Worm (Caenorhabditis elegans) whole organism, L4 larva: ENCODE results near the gene srw-143.
"Not testable (repeated sequence)": the region's sequence is repeated elsewhere in the genome, so short reads cannot be mapped to it uniquely, and the experiment has no call there.

ENCODE experiments used
- F37D6.2 ChIP-seq: sonication (generic microtip); optimal IDR thresholded peaks from 2 replicates; lab custom pipeline; 2016; ENCODE audit warnings: mild to moderate bottlenecking, missing genetic modification characterization, missing compliant biosample characterization
- R02D3.7 ChIP-seq: fragments of 150-350 bp; sonication (generic microtip); optimal IDR thresholded peaks from 3 replicates; lab custom pipeline; 2014; ENCODE audit warnings: missing biosample characterization, missing genetic modification characterization
- Y75B8A.6 ChIP-seq: fragments of 200-800 bp; sonication (Bioruptor generic); IDR thresholded peaks from 2 replicates; pipeline ENCODE4 v1.3.6; 2022; ENCODE audit warnings: missing genetic modification reagents, missing genetic modification characterization, missing compliant biosample characterization
- ZK546.5 ChIP-seq, 2 experiments: sonication (generic microtip); optimal IDR thresholded peaks; 2 replicates each; lab custom pipeline; 2017; ENCODE audit warnings: missing biosample characterization in 2 of 2, missing genetic modification characterization in 2 of 2
- aha-1 ChIP-seq: fragments of 150-350 bp; peaks from one replicate; lab custom pipeline; 2014; ENCODE audit warnings: missing biosample characterization, missing genetic modification characterization
- ceh-20 ChIP-seq: fragments of 200-800 bp; sonication (Bioruptor generic); IDR thresholded peaks from 2 replicates; pipeline ENCODE4 v1.3.6; 2022; ENCODE audit warnings: missing genetic modification reagents, missing genetic modification characterization, missing compliant biosample characterization
- ceh-44 ChIP-seq: fragments of 200-800 bp; sonication (Bioruptor generic); IDR thresholded peaks from 2 replicates; pipeline ENCODE4 v1.3.6; 2022; ENCODE audit warnings: missing genetic modification reagents, missing genetic modification characterization, missing compliant biosample characterization
- ces-1 ChIP-seq: fragments of 150-350 bp; sonication (generic microtip); optimal IDR thresholded peaks from 4 replicates; lab custom pipeline; 2014; ENCODE audit warnings: missing biosample characterization, missing genetic modification reagents, missing genetic modification characterization
- duxl-1 ChIP-seq: sonication (generic microtip); optimal IDR thresholded peaks from 2 replicates; lab custom pipeline; 2016; ENCODE audit warnings: mild to moderate bottlenecking, missing genetic modification characterization, moderate library complexity, missing compliant biosample characterization; ENCODE audit not compliant: poor library complexity
- fos-1 ChIP-seq: fragments of 150-350 bp; optimal IDR thresholded peaks from 2 replicates; lab custom pipeline; 2014; ENCODE audit warnings: missing biosample characterization, missing genetic modification characterization
- hmg-1.1 ChIP-seq: fragments of 200-800 bp; sonication (Bioruptor generic); IDR thresholded peaks from 2 replicates; pipeline ENCODE4 v1.3.6; 2022; ENCODE audit warnings: missing genetic modification reagents, missing genetic modification characterization, missing compliant biosample characterization
- lim-7 ChIP-seq: fragments of 200-800 bp; sonication (Bioruptor generic); IDR thresholded peaks from 2 replicates; pipeline ENCODE4 v1.3.6; 2022; ENCODE audit warnings: missing genetic modification characterization, missing compliant biosample characterization
- lin-13 ChIP-seq: fragments of 150-350 bp; optimal IDR thresholded peaks from 2 replicates; lab custom pipeline; 2014; ENCODE audit warnings: missing biosample characterization, missing genetic modification reagents, missing genetic modification characterization
- lin-29 ChIP-seq: fragments of 200-800 bp; sonication (Bioruptor generic); IDR thresholded peaks from 2 replicates; pipeline ENCODE4 v1.3.6; 2022; ENCODE audit warnings: missing genetic modification reagents, missing genetic modification characterization, missing compliant biosample characterization
- lsy-2 ChIP-seq, 2 experiments: fragments of 150-350 bp in 1 of 2; sonication (generic microtip) in 1 of 2; optimal IDR thresholded peaks; 2 replicates each; lab custom pipeline; 2014 to 2017; ENCODE audit warnings: missing biosample characterization in 2 of 2, missing genetic modification characterization in 2 of 2
- madf-9 ChIP-seq: fragments of 200-800 bp; sonication (Bioruptor generic); conservative IDR thresholded peaks from 2 replicates; pipeline ENCODE4 v1.3.6; 2022; ENCODE audit warnings: missing genetic modification reagents, missing genetic modification characterization, missing compliant biosample characterization
- mep-1 ChIP-seq: fragments of 150-350 bp; sonication (generic microtip); optimal IDR thresholded peaks from 3 replicates; lab custom pipeline; 2014; ENCODE audit warnings: missing biosample characterization, missing genetic modification characterization
- mes-2 ChIP-seq: sonication (generic microtip); optimal IDR thresholded peaks from 2 replicates; lab custom pipeline; 2016; ENCODE audit warnings: missing genotype, mild to moderate bottlenecking, missing genetic modification characterization, missing compliant biosample characterization; ENCODE audit not compliant: poor library complexity, severe bottlenecking
- nhr-102 ChIP-seq: sonication (generic microtip); optimal IDR thresholded peaks from 2 replicates; lab custom pipeline; 2016; ENCODE audit warnings: mild to moderate bottlenecking, missing genetic modification characterization, moderate library complexity, missing compliant biosample characterization
- nhr-6 ChIP-seq: fragments of 150-350 bp; optimal IDR thresholded peaks from 2 replicates; lab custom pipeline; 2014; ENCODE audit warnings: missing biosample characterization, missing genetic modification characterization
- nhr-77 ChIP-seq: fragments of 150-350 bp; optimal IDR thresholded peaks from 2 replicates; lab custom pipeline; 2014; ENCODE audit warnings: missing biosample characterization, missing genetic modification characterization
- pha-4 ChIP-seq, 2 experiments: fragments of 150-350 bp in 1 of 2; fragments of 200-800 bp in 1 of 2; sonication (Bioruptor generic) in 1 of 2; IDR thresholded peaks in 1 of 2; optimal IDR thresholded peaks in 1 of 2; 2 replicates each; pipeline versions ENCODE4 v1.3.6 to Lab custom; 2014 to 2022; ENCODE audit warnings: missing genetic modification characterization in 2 of 2, missing genetic modification reagents in 2 of 2, missing biosample characterization in 1 of 2, missing compliant biosample characterization in 1 of 2
- snpc-1.2 ChIP-seq: fragments of 200-800 bp; sonication (Bioruptor generic); IDR thresholded peaks from 2 replicates; pipeline ENCODE4 v1.3.6; 2022; ENCODE audit warnings: missing genetic modification reagents, missing genetic modification characterization, missing compliant biosample characterization
- tag-97 ChIP-seq: fragments of 200-800 bp; sonication (Bioruptor generic); IDR thresholded peaks from 2 replicates; pipeline ENCODE4 v1.3.6; 2022; ENCODE audit warnings: missing genetic modification characterization, missing compliant biosample characterization
- tra-1 ChIP-seq: fragments of 200-800 bp; sonication (Bioruptor generic); IDR thresholded peaks from 2 replicates; pipeline ENCODE4 v1.3.6; 2022; ENCODE audit warnings: missing genetic modification reagents, missing genetic modification characterization, missing compliant biosample characterization
- unc-62 ChIP-seq, 3 experiments: fragments of 150-350 bp in 1 of 3; sonication (generic microtip); optimal IDR thresholded peaks in 2 of 3; peaks in 1 of 3; 1 replicate in 1 of 3; 2 replicates in 2 of 3; lab custom pipeline; 2014 to 2017; ENCODE audit warnings: missing biosample characterization in 3 of 3, missing genetic modification characterization in 3 of 3, missing genetic modification reagents in 3 of 3, missing genotype in 1 of 3

srw-143 gene

ce11 chrV:2960894-2961293 lies 19.6 kb upstream of the srw-143 start, which contains the start of gene srw-144:
srw-144 (minus strand) TSS chrV:2960994.
- TF ChIP-seq lin-13 (no peak), lsy-2 (tag; optimal IDR thresholded peaks at IDR 0.05; lab: Kevin White, UChicago) (no peak)

- no peak for TF ChIP-seq F37D6.2
- TF ChIP-seq mes-2 (tag; lab: Kevin White, UChicago): no peak
- TF ChIP-seq hmg-1.1 (GFP tag; lab: Robert Waterston, UW): no peak
- no peak for TF ChIP-seq ceh-20 (GFP tag; lab: Robert Waterston, UW)
- no peak for TF ChIP-seq fos-1 (tag; lab: Kevin White, UChicago)
These were observed 16.9 kb upstream of the srw-143 start, which contains the start of gene srw-142 for ce11 chrV:2958202-2958601. srw-142 (minus strand) TSS chrV:2958302.

- TF ChIP-seq ceh-44 (GFP tag; lab: Robert Waterston, UW); ces-1 (GFP tag; lab: Kevin White, UChicago); madf-9 (GFP tag; lab: Robert Waterston, UW): not testable (repeated sequence)
These were observed 14.0 kb upstream of the srw-143 start, which contains the start of gene srh-248 for ce11 chrV:2955342-2955741. srh-248 (minus strand) TSS chrV:2955442.

ce11 chrV:2952102-2952501 lies 10.8 kb upstream of the srw-143 start, which contains the start of gene srw-122:
srw-122 (minus strand) TSS chrV:2952202.
- not testable (repeated sequence) for TF ChIP-seq duxl-1 (tag; lab: Kevin White, UChicago); tag-97 (GFP tag; lab: Robert Waterston, UW); mep-1

ce11 chrV:2945602-2946001 lies 4.3 kb upstream of the srw-143 start, which contains the start of gene srh-87:
srh-87 (minus strand) TSS chrV:2945702.
- TF ChIP-seq lin-29 (GFP tag; lab: Robert Waterston, UW) (no peak), pha-4 (GFP tag; IDR thresholded peaks at IDR 0.05; lab: Robert Waterston, UW) (no peak), pha-4 (tag; optimal IDR thresholded peaks at IDR 0.05; lab: Kevin White, UChicago) (no peak), unc-62 (GFP tag; optimal IDR thresholded peaks at IDR 0.05 in 1 of 2; lab: Kevin White, UChicago) (no peak), unc-62 (tag; optimal IDR thresholded peaks at IDR 0.05; lab: Kevin White, UChicago) (no peak), tra-1 (GFP tag; lab: Robert Waterston, UW) (no peak), aha-1 (tag; lab: Kevin White, UChicago) (no peak), snpc-1.2 (GFP tag; lab: Robert Waterston, UW) (no peak), ZK546.5 (tag; optimal IDR thresholded peaks at IDR 0.05; lab: Kevin White, UChicago) (no peak), lim-7 (GFP tag; lab: Robert Waterston, UW) (no peak), R02D3.7 (tag; lab: Kevin White, UChicago) (no peak), lin-13 (no peak), nhr-77 (no peak)
- TF ChIP-seq, all 104 proteins: peak for 0

- no peak for TF ChIP-seq nhr-102 (tag; lab: Kevin White, UChicago)
- TF ChIP-seq tra-1 (GFP tag; lab: Robert Waterston, UW): no peak
- TF ChIP-seq lim-7 (GFP tag; lab: Robert Waterston, UW): no peak
- TF ChIP-seq Y75B8A.6 (GFP tag; lab: Robert Waterston, UW): no peak
- no peak for TF ChIP-seq nhr-6 (tag; lab: Kevin White, UChicago)
- TF ChIP-seq, all 104 proteins: peak for 0
These were observed 2.6 kb upstream of the srw-143 start, which contains the start of gene srw-137 for ce11 chrV:2943859-2944258. srw-137 (minus strand) TSS chrV:2943959.

ce11 chrV:2942247-2942646 lies 942 bp upstream of the srw-143 start:
- no peak for TF ChIP-seq mes-2 (tag; lab: Kevin White, UChicago)
- TF ChIP-seq unc-62 (GFP tag; optimal IDR thresholded peaks at IDR 0.05 in 1 of 2; lab: Kevin White, UChicago): peak in 1 of 2 experiments; percentile 94
- TF ChIP-seq unc-62 (tag; optimal IDR thresholded peaks at IDR 0.05; lab: Kevin White, UChicago): no peak
